Worm (Caenorhabditis elegans) whole organism, mixed stage, embryonic: ENCODE results near the gene col-92.

Experiments used
- ceh-39 ChIP-seq: fragments of 150-350 bp; optimal IDR thresholded peaks from 2 replicates; lab custom pipeline; 2014; ENCODE audit warnings: missing biosample characterization, missing genetic modification characterization
- ceh-83 ChIP-seq: fragments of 200-800 bp; sonication (Bioruptor generic); optimal IDR thresholded peaks from 2 replicates; lab custom pipeline; 2018; ENCODE audit warnings: mild to moderate bottlenecking, missing genetic modification characterization, missing compliant biosample characterization
- elt-1 ChIP-seq: sonication (generic microtip); optimal IDR thresholded peaks from 2 replicates; lab custom pipeline; 2017; ENCODE audit warnings: missing genetic modification characterization, mild to moderate bottlenecking, missing compliant biosample characterization, antibody characterized with exemption, moderate library complexity, borderline replicate concordance; ENCODE audit not compliant: insufficient read depth
- elt-3 ChIP-seq: fragments of 150-350 bp; optimal IDR thresholded peaks from 2 replicates; lab custom pipeline; 2014; ENCODE audit warnings: missing biosample characterization, missing genetic modification characterization
- flh-1 ChIP-seq: fragments of 200-800 bp; sonication (Bioruptor generic); optimal IDR thresholded peaks from 2 replicates; lab custom pipeline; 2018; ENCODE audit warnings: mild to moderate bottlenecking, missing genetic modification characterization, moderate library complexity, missing compliant biosample characterization
- hlh-1 ChIP-seq: fragments of 150-350 bp; optimal IDR thresholded peaks from 2 replicates; lab custom pipeline; 2014; ENCODE audit warnings: missing biosample characterization, missing genetic modification reagents, missing genetic modification characterization
- lin-13 ChIP-seq: fragments of 150-350 bp; optimal IDR thresholded peaks from 2 replicates; lab custom pipeline; 2014; ENCODE audit warnings: missing biosample characterization, missing genetic modification characterization
- mab-5 ChIP-seq: fragments of 150-350 bp; optimal IDR thresholded peaks from 2 replicates; lab custom pipeline; 2014; ENCODE audit warnings: missing biosample characterization, missing genetic modification characterization
- nhr-2 ChIP-seq: fragments of 150-350 bp; optimal IDR thresholded peaks from 2 replicates; lab custom pipeline; 2014; ENCODE audit warnings: missing biosample characterization, missing genetic modification characterization
- pha-4 ChIP-seq: fragments of 150-350 bp; optimal IDR thresholded peaks from 2 replicates; lab custom pipeline; 2018; ENCODE audit warnings: missing biosample characterization, missing genetic modification reagents, missing genetic modification characterization
- snpc-4 ChIP-seq: fragments of 150-350 bp; optimal IDR thresholded peaks from 2 replicates; lab custom pipeline; 2014; ENCODE audit warnings: missing biosample characterization, missing genetic modification characterization
- sptf-1 ChIP-seq: sonication (generic microtip); optimal IDR thresholded peaks from 2 replicates; lab custom pipeline; 2017; ENCODE audit warnings: mild to moderate bottlenecking, missing genetic modification characterization, moderate library complexity, missing compliant biosample characterization
- tbx-8 ChIP-seq: fragments of 200-800 bp; sonication (Bioruptor generic); optimal IDR thresholded peaks from 2 replicates; lab custom pipeline; 2018; ENCODE audit warnings: mild to moderate bottlenecking, missing genetic modification characterization, moderate library complexity, missing compliant biosample characterization
- unc-120 ChIP-seq: sonication (generic microtip); optimal IDR thresholded peaks from 2 replicates; lab custom pipeline; 2017; ENCODE audit warnings: missing genetic modification characterization, missing compliant biosample characterization; ENCODE audit not compliant: poor library complexity, severe bottlenecking
- unc-39 ChIP-seq: fragments of 150-350 bp; optimal IDR thresholded peaks from 2 replicates; lab custom pipeline; 2014; ENCODE audit warnings: missing biosample characterization, missing genetic modification characterization
- unc-62 ChIP-seq: fragments of 150-350 bp; optimal IDR thresholded peaks from 2 replicates; lab custom pipeline; 2014; ENCODE audit warnings: missing biosample characterization, missing genetic modification reagents, missing genetic modification characterization

col-92 gene

DNA sequence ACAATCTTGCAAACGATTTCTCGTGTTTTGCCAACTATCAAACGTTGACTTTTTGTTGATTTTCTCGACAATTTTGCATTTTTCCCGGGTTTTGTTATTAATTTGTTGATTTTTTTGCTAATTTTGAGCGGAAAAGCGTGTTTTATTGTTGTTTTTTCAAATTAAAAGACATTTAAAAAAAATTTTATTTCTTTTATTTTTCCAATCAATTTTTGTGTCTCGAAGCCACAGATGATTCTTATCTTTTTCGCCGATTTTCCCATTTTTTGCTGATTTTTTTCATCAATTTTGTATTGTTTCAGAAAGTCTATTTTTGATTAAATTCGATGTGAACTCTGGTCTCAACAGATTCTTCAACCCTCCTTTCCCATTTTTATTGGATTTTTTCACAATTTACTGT, 47.1 kb downstream of the col-92 start, which contains the start of gene rle-1:
Gene rle-1 (plus strand): TSS at position 301 of the 400 bp plus-strand sequence.
- TF ChIP-seq pha-4 (tag; lab: Kevin White, UChicago), result no peak
- TF ChIP-seq elt-3 (tag; lab: Kevin White, UChicago), result no peak
- TF ChIP-seq hlh-1, result no peak
- TF ChIP-seq unc-62 (GFP tag; lab: Kevin White, UChicago), result no peak
- TF ChIP-seq unc-39 (tag; lab: Kevin White, UChicago), result no peak
- no peak for TF ChIP-seq nhr-2 (tag; lab: Kevin White, UChicago)
- no peak for TF ChIP-seq lin-13 (tag; lab: Kevin White, UChicago)
- no peak for TF ChIP-seq mab-5 (tag; lab: Kevin White, UChicago)

DNA sequence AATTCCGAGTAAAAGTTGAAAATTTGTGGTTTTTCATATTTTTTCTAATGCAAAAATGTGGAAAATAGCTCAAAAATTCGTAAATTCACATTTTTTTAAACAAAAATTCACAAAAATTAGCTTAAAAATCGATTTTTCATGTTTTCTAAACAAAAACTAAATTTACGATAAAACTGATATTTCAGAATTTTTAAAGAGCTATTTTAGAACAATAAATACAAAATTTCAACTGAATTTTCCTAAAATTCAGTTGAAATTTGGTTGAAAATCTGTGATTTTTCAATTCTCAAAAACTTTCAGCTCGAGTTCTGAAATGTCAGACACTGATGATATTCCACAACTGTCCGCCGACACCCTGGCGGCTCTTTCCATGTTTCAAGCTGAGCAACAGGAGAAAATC, 49.7 kb downstream of the col-92 start, which contains the start of gene M142.8:
Gene M142.8 (plus strand): TSS at position 301 of the 400 bp plus-strand sequence.
- TF ChIP-seq unc-120 (tag; lab: Kevin White, UChicago), result no peak
- TF ChIP-seq ceh-83 (GFP tag; lab: Kevin White, UChicago), result no peak
- TF ChIP-seq tbx-8, result no peak
- TF ChIP-seq hlh-1, result no peak
- TF ChIP-seq sptf-1 (tag; lab: Kevin White, UChicago), result no peak
- no peak for TF ChIP-seq flh-1 (GFP tag; lab: Kevin White, UChicago)
- TF ChIP-seq snpc-4 (tag; lab: Kevin White, UChicago), result no peak
- no peak for TF ChIP-seq ceh-39 (tag; lab: Kevin White, UChicago)
- TF ChIP-seq unc-39 (tag; lab: Kevin White, UChicago), result no peak
- no peak for TF ChIP-seq elt-1 (tag; lab: Kevin White, UChicago)
